Worm (Caenorhabditis elegans): ENCODE measurements around the gene pals-39.

The pals-39 gene

DNA sequence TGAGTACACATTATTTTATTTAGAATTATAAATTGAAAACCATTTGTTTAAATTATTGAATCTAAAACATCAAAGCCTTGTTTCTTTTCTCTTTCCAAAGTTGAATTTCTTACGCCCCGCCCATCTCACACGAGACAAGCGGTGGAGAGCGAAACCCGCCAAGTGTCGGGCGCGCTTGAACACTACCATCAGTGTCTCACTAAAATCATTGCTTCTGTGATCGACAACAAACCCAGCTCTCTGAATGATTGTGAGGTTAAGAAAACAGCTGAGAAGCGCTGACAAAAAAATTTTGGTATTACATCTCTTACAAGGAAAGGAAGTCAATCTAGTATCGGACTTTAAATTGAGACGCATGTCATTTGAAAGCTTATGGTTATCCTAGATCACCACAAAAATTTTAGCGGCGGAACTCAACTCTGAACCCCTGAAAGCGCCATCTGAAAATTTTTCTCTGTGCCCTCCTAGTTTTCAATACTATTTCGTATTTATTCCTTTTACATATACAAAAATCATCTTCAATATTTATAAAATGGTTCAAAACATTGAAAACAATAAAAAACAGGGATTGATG, 47.5 kb upstream of the pals-39 start (continued):
- TF ChIP-seq vab-7 (GFP tag; IDR thresholded peaks at IDR 0.05), result no peak
- peak; percentile 46 for TF ChIP-seq aha-1 (tag)
- TF ChIP-seq unc-39 (tag; optimal IDR thresholded peaks at IDR 0.05), result no peak
- TF ChIP-seq daf-19 (GFP tag; conservative IDR thresholded peaks at IDR 0.05), result no peak
- no peak for TF ChIP-seq nhr-25 (tag; optimal IDR thresholded peaks at IDR 0.05; ENCODE audit: borderline replicate concordance, insufficient read depth)
- TF ChIP-seq hlh-30 (tag; optimal IDR thresholded peaks at IDR 0.05; ENCODE audit: insufficient read depth), result peak; percentile 70
- peak; percentile 72; the same call in 1 of the 2 replicates for TF ChIP-seq nhr-41 (GFP tag; IDR thresholded peaks at IDR 0.05)
- TF ChIP-seq Y75B8A.6 (GFP tag; IDR thresholded peaks at IDR 0.05), result no peak
- TF ChIP-seq Y48G9A.11 (GFP tag; IDR thresholded peaks at IDR 0.05), result peak; percentile 92

ce11 chrV:12488002-12488401, 44.3 kb upstream of the pals-39 start:
- peak in 1 of 2 experiments; percentile 74 for TF ChIP-seq daf-16 (GFP tag; optimal IDR thresholded peaks at IDR 0.05)
- no peak for TF ChIP-seq daf-16 (tag; optimal IDR thresholded peaks at IDR 0.05)
- peak; percentile 48 for TF ChIP-seq nhr-6 (tag; optimal IDR thresholded peaks at IDR 0.05)
- no peak for TF ChIP-seq mep-1 (tag; optimal IDR thresholded peaks at IDR 0.05)
- TF ChIP-seq hlh-30 (tag; optimal IDR thresholded peaks at IDR 0.05; ENCODE audit: insufficient read depth), result peak; percentile 33
- no peak for TF ChIP-seq hif-1 (tag; optimal IDR thresholded peaks at IDR 0.05)

ce11 chrV:12486934-12487333, 43.3 kb upstream of the pals-39 start, which contains the start of gene inx-11:
Gene inx-11 (plus strand): TSS chrV:12487234.
- TF ChIP-seq T26A8.4 (GFP tag; IDR thresholded peaks at IDR 0.05) (no peak), zip-11 (GFP tag; IDR thresholded peaks at IDR 0.05) (no peak), lim-7 (GFP tag; IDR thresholded peaks at IDR 0.05) (no peak), skn-1 (tag; optimal IDR thresholded peaks at IDR 0.05) (no peak), pha-4 (GFP tag; IDR thresholded peaks at IDR 0.05) (no peak), pha-4 (tag; optimal IDR thresholded peaks at IDR 0.05) (peak; percentile 19), ama-1 (optimal IDR thresholded peaks at IDR 0.05) (no peak), lin-1 (GFP tag; IDR thresholded peaks at IDR 0.05) (no peak), Y75B8A.6 (GFP tag; IDR thresholded peaks at IDR 0.05) (no peak)

DNA sequence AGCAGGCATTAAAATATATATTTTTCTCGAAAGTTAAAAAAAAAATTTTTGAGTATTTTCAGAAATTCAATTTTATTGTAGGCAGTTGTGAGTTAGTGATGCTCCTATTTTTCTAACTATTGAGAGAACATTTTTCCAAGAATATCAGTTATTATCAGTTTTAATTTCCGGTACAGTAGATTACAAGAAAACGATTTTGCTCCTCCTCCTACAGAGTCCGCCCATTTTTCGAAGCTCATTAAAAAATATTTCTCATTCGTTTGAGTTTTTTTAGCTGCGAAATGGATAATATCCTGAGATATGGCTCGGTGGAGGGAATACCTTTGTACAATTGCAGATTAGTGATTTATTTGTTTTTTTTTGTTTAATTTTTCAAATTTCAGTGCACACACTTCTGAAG, 40.9 kb upstream of the pals-39 start, which contains the start of gene srt-39:
Gene srt-39, plus strand, starts transcription at position 301 of the 400 bp plus-strand sequence.
- TF ChIP-seq zfp-3 (GFP tag; conservative IDR thresholded peaks at IDR 0.05), result no peak
- 0 out of 2 replicates have a peak, but pooled peaks have one; percentile 16 for TF ChIP-seq mdt-29 (GFP tag; IDR thresholded peaks at IDR 0.05)

- peak; percentile 61 for TF ChIP-seq hlh-11 (tag; optimal IDR thresholded peaks at IDR 0.05)
- TF ChIP-seq ceh-32 (tag; optimal IDR thresholded peaks at IDR 0.05; ENCODE audit: poor library complexity), result no peak
- 0 out of 2 replicates have a peak, but pooled peaks have one; percentile 19 for TF ChIP-seq hmg-1.1 (GFP tag; IDR thresholded peaks at IDR 0.05)
- no peak for TF ChIP-seq php-3 (GFP tag; IDR thresholded peaks at IDR 0.05)
- no peak for TF ChIP-seq nhr-41 (GFP tag; IDR thresholded peaks at IDR 0.05)
- TF ChIP-seq cey-2 (tag; optimal IDR thresholded peaks at IDR 0.05; ENCODE audit: borderline replicate concordance, insufficient read depth), result no peak
- TF ChIP-seq lin-38 (GFP tag; IDR thresholded peaks at IDR 0.05), result no peak
- no peak for TF ChIP-seq R02D3.7 (tag; optimal IDR thresholded peaks at IDR 0.05)
- TF ChIP-seq spr-3 (GFP tag; optimal IDR thresholded peaks at IDR 0.05), result no peak
- no peak for TF ChIP-seq ceh-20 (GFP tag; IDR thresholded peaks at IDR 0.05)
- TF ChIP-seq daf-16 (GFP tag; optimal IDR thresholded peaks at IDR 0.05), result peak in 1 of 2 experiments; percentile 86
- TF ChIP-seq daf-16 (tag; optimal IDR thresholded peaks at IDR 0.05), result no peak
- no peak for TF ChIP-seq mxl-2 (GFP tag; conservative IDR thresholded peaks at IDR 0.05)
- no peak for TF ChIP-seq lsy-2 (tag; optimal IDR thresholded peaks at IDR 0.05)
- TF ChIP-seq nhr-11 (tag; optimal IDR thresholded peaks at IDR 0.05), result peak; percentile 56
- TF ChIP-seq ctbp-1 (GFP tag; IDR thresholded peaks at IDR 0.05), result 0 out of 2 replicates have a peak, but pooled peaks have one; percentile 34
- no peak for TF ChIP-seq daf-12 (tag; optimal IDR thresholded peaks at IDR 0.05)
- TF ChIP-seq ceh-82 (tag; optimal IDR thresholded peaks at IDR 0.05), result no peak
- 0 out of 2 replicates have a peak, but pooled peaks have one; percentile 33 for TF ChIP-seq dmd-8 (GFP tag; IDR thresholded peaks at IDR 0.05)
- no peak for TF ChIP-seq mes-2 (tag; optimal IDR thresholded peaks at IDR 0.05; ENCODE audit: poor library complexity, severe bottlenecking)
- no peak for TF ChIP-seq F26F4.8 (GFP tag; conservative IDR thresholded peaks at IDR 0.05)
- no peak for TF ChIP-seq ztf-7 (tag; optimal IDR thresholded peaks at IDR 0.05)
Observed at ce11 chrV:12478990-12479389, 35.3 kb upstream of the pals-39 start.

Measured in whole organism, L4 larva.